Worm (Caenorhabditis elegans): ENCODE results near the gene ippk-1.
A peak's percentile ranks its signal among the peaks of the same experiment; 100 is the strongest.

ippk-1 gene

ce11 chrII:12051601-12052000, 8.9 kb downstream of the ippk-1 start (continued):
- TF ChIP-seq tra-1 (GFP tag; IDR thresholded peaks at IDR 0.05) (0 out of 2 replicates have a peak, but pooled peaks have one; percentile 25), gei-8 (GFP tag; optimal IDR thresholded peaks at IDR 0.05) (no peak)

- TF ChIP-seq aha-1 (tag) (peak; percentile 97), F26F4.8 (GFP tag; conservative IDR thresholded peaks at IDR 0.05) (no peak), zfp-2 (tag; optimal IDR thresholded peaks at IDR 0.05) (no peak), spr-1 (tag; optimal IDR thresholded peaks at IDR 0.05) (no peak), mep-1 (tag; optimal IDR thresholded peaks at IDR 0.05) (no peak), D1046.2 (GFP tag; IDR thresholded peaks at IDR 0.05) (no peak), F37D6.2 (tag; optimal IDR thresholded peaks at IDR 0.05) (no peak), T20F7.1 (GFP tag; optimal IDR thresholded peaks at IDR 0.05) (no peak), snpc-1.2 (GFP tag; IDR thresholded peaks at IDR 0.05) (no peak), unc-39 (tag; optimal IDR thresholded peaks at IDR 0.05) (no peak), spr-3 (GFP tag; optimal IDR thresholded peaks at IDR 0.05) (no peak), vab-7 (GFP tag; IDR thresholded peaks at IDR 0.05) (no peak), Y5F2A.4 (GFP tag; optimal IDR thresholded peaks at IDR 0.05) (no peak), Y75B8A.6 (GFP tag; IDR thresholded peaks at IDR 0.05) (no peak), mes-2 (tag; optimal IDR thresholded peaks at IDR 0.05; ENCODE audit: poor library complexity, severe bottlenecking) (peak; percentile 27), mdt-29 (GFP tag; IDR thresholded peaks at IDR 0.05) (peak; percentile 57; the same call in 1 of the 2 replicates), daf-12 (tag; optimal IDR thresholded peaks at IDR 0.05) (no peak), T26A8.4 (GFP tag; IDR thresholded peaks at IDR 0.05) (no peak), dmd-9 (GFP tag; IDR thresholded peaks at IDR 0.05) (no peak), madf-9 (GFP tag; conservative IDR thresholded peaks at IDR 0.05) (no peak), mxl-2 (GFP tag; conservative IDR thresholded peaks at IDR 0.05) (no peak), nhr-11 (tag; optimal IDR thresholded peaks at IDR 0.05) (no peak), Y48G9A.11 (GFP tag; IDR thresholded peaks at IDR 0.05) (no peak), dve-1 (tag; optimal IDR thresholded peaks at IDR 0.05; ENCODE audit: insufficient read depth) (peak; percentile 66), sdz-12 (GFP tag; optimal IDR thresholded peaks at IDR 0.05) (no peak), lim-7 (GFP tag; IDR thresholded peaks at IDR 0.05) (no peak), dmd-8 (GFP tag; IDR thresholded peaks at IDR 0.05) (no peak), hlh-30 (tag; optimal IDR thresholded peaks at IDR 0.05; ENCODE audit: insufficient read depth) (peak; percentile 64), gei-8 (GFP tag; optimal IDR thresholded peaks at IDR 0.05) (no peak), F44E2.7 (GFP tag; IDR thresholded peaks at IDR 0.05) (no peak), mxl-3 (GFP tag; optimal IDR thresholded peaks at IDR 0.05) (no peak), pqm-1 (tag; optimal IDR thresholded peaks at IDR 0.05) (peak; percentile 12), unc-130 (GFP tag; optimal IDR thresholded peaks at IDR 0.05) (no peak), daf-16 (GFP tag; optimal IDR thresholded peaks at IDR 0.05) (no peak), daf-16 (tag; optimal IDR thresholded peaks at IDR 0.05) (peak; percentile 82), ctbp-1 (GFP tag; IDR thresholded peaks at IDR 0.05) (no peak), skn-1 (tag; optimal IDR thresholded peaks at IDR 0.05) (no peak), arid-1 (GFP tag; conservative IDR thresholded peaks at IDR 0.05) (no peak), rbr-2 (tag; optimal IDR thresholded peaks at IDR 0.05) (no peak), nhr-10 (tag; optimal IDR thresholded peaks at IDR 0.05) (no peak), tag-97 (GFP tag; IDR thresholded peaks at IDR 0.05) (no peak), hif-1 (tag; optimal IDR thresholded peaks at IDR 0.05) (peak in 1 of 2 experiments; percentile 94), nhr-28 (tag; optimal IDR thresholded peaks at IDR 0.05) (peak; percentile 74), pha-4 (GFP tag; IDR thresholded peaks at IDR 0.05) (0 out of 2 replicates have a peak, but pooled peaks have one; percentile 5), pha-4 (tag; optimal IDR thresholded peaks at IDR 0.05) (no peak), ztf-11 (tag; optimal IDR thresholded peaks at IDR 0.05) (no peak), nhr-25 (tag; optimal IDR thresholded peaks at IDR 0.05; ENCODE audit: borderline replicate concordance, insufficient read depth) (no peak), zip-2 (tag; optimal IDR thresholded peaks at IDR 0.05) (no peak), ama-1 (optimal IDR thresholded peaks at IDR 0.05) (no peak)
These were observed 9.4 kb downstream of the ippk-1 start for ce11 chrII:12052136-12052535.

Data from whole organism, L4 larva.